Worm (Caenorhabditis elegans) whole organism, L2 larva: ENCODE results near the gene ech-2.

Experiments
- F13H6.1 ChIP-seq: sonication (generic microtip); optimal IDR thresholded peaks from 2 replicates; lab custom pipeline; 2016; ENCODE audit warnings: missing genetic modification characterization, missing compliant biosample characterization
- R02D3.7 ChIP-seq: fragments of 150-350 bp; optimal IDR thresholded peaks from 2 replicates; lab custom pipeline; 2014; ENCODE audit warnings: missing biosample characterization, missing genetic modification characterization
- Y55F3AM.14 ChIP-seq: fragments of 200-800 bp; sonication (Bioruptor generic); optimal IDR thresholded peaks from 2 replicates; lab custom pipeline; 2018; ENCODE audit warnings: mild to moderate bottlenecking, missing genetic modification characterization, missing compliant biosample characterization
- ZK546.5 ChIP-seq: sonication (generic microtip); optimal IDR thresholded peaks from 2 replicates; lab custom pipeline; 2017; ENCODE audit warnings: missing biosample characterization, missing genetic modification characterization
- aly-2 ChIP-seq: fragments of 150-350 bp; optimal IDR thresholded peaks from 2 replicates; lab custom pipeline; 2014; ENCODE audit warnings: missing biosample characterization, missing genetic modification characterization
- blmp-1 ChIP-seq: sonication (generic microtip); optimal IDR thresholded peaks from 2 replicates; lab custom pipeline; 2017; ENCODE audit warnings: missing genetic modification characterization, mild to moderate bottlenecking, missing compliant biosample characterization, antibody characterized with exemption, moderate library complexity; ENCODE audit not compliant: insufficient read depth
- ceh-16 ChIP-seq: fragments of 150-350 bp; optimal IDR thresholded peaks from 2 replicates; lab custom pipeline; 2014; ENCODE audit warnings: missing biosample characterization, missing genetic modification characterization
- ceh-82 ChIP-seq: fragments of 150-350 bp; optimal IDR thresholded peaks from 2 replicates; lab custom pipeline; 2014; ENCODE audit warnings: missing biosample characterization, missing genetic modification characterization
- dmd-4 ChIP-seq: sonication (generic microtip); optimal IDR thresholded peaks from 2 replicates; lab custom pipeline; 2017; ENCODE audit warnings: missing biosample characterization, missing genetic modification characterization
- egl-27 ChIP-seq: sonication (generic microtip); optimal IDR thresholded peaks from 3 replicates; lab custom pipeline; 2017; ENCODE audit warnings: missing biosample characterization, missing genetic modification reagents, missing genetic modification characterization
- elt-1 ChIP-seq: fragments of 150-350 bp; optimal IDR thresholded peaks from 2 replicates; lab custom pipeline; 2014; ENCODE audit warnings: missing biosample characterization, missing genetic modification characterization
- elt-3 ChIP-seq: sonication (generic microtip); optimal IDR thresholded peaks from 2 replicates; lab custom pipeline; 2017; ENCODE audit warnings: missing biosample characterization, missing genetic modification characterization
- fos-1 ChIP-seq: fragments of 150-350 bp; optimal IDR thresholded peaks from 2 replicates; lab custom pipeline; 2014; ENCODE audit warnings: missing biosample characterization, missing genetic modification characterization
- gmeb-1 ChIP-seq: fragments of 150-350 bp; optimal IDR thresholded peaks from 2 replicates; lab custom pipeline; 2014; ENCODE audit warnings: missing biosample characterization, missing genetic modification characterization
- lin-11 ChIP-seq: fragments of 150-350 bp; sonication (generic microtip); optimal IDR thresholded peaks from 2 replicates; lab custom pipeline; 2014; ENCODE audit warnings: missing biosample characterization, missing genetic modification characterization, inconsistent platforms, mixed read lengths
- lin-13 ChIP-seq: fragments of 150-350 bp; optimal IDR thresholded peaks from 2 replicates; lab custom pipeline; 2014; ENCODE audit warnings: missing biosample characterization, missing genetic modification reagents, missing genetic modification characterization
- lsy-2 ChIP-seq, 2 experiments: fragments of 150-350 bp in 1 of 2; sonication (generic microtip) in 1 of 2; optimal IDR thresholded peaks; 2 replicates each; lab custom pipeline; 2014 to 2017; ENCODE audit warnings: missing biosample characterization in 2 of 2, missing genetic modification characterization in 2 of 2
- mab-5 ChIP-seq: fragments of 150-350 bp; optimal IDR thresholded peaks from 2 replicates; lab custom pipeline; 2014; ENCODE audit warnings: missing biosample characterization, missing genetic modification characterization
- mbf-1 ChIP-seq: sonication (generic microtip); optimal IDR thresholded peaks from 2 replicates; lab custom pipeline; 2017; ENCODE audit warnings: missing biosample characterization, missing genetic modification characterization
- mdl-1 ChIP-seq, 2 experiments: fragments of 150-350 bp in 1 of 2; sonication (generic microtip) in 1 of 2; optimal IDR thresholded peaks; 2 replicates each; lab custom pipeline; 2017; ENCODE audit warnings: missing biosample characterization in 2 of 2, missing genetic modification characterization in 2 of 2
- nhr-10 ChIP-seq: sonication (generic microtip); optimal IDR thresholded peaks from 2 replicates; lab custom pipeline; 2017; ENCODE audit warnings: missing biosample characterization, missing genetic modification characterization
- nhr-12 ChIP-seq: fragments of 150-350 bp; optimal IDR thresholded peaks from 2 replicates; lab custom pipeline; 2014; ENCODE audit warnings: missing biosample characterization, missing genetic modification characterization
- nhr-129 ChIP-seq: fragments of 150-350 bp; optimal IDR thresholded peaks from 2 replicates; lab custom pipeline; 2014; ENCODE audit warnings: missing biosample characterization, missing genetic modification characterization
- nhr-21 ChIP-seq: fragments of 150-350 bp; optimal IDR thresholded peaks from 2 replicates; lab custom pipeline; 2014; ENCODE audit warnings: missing biosample characterization, missing genetic modification characterization
- nhr-237 ChIP-seq: fragments of 150-350 bp; optimal IDR thresholded peaks from 2 replicates; lab custom pipeline; 2014; ENCODE audit warnings: missing biosample characterization, missing genetic modification characterization
- nhr-25 ChIP-seq: fragments of 150-350 bp; sonication (generic microtip); optimal IDR thresholded peaks from 3 replicates; lab custom pipeline; 2014; ENCODE audit warnings: missing biosample characterization, missing genetic modification characterization
- nhr-6 ChIP-seq: fragments of 150-350 bp; optimal IDR thresholded peaks from 2 replicates; lab custom pipeline; 2014; ENCODE audit warnings: missing biosample characterization, missing genetic modification characterization
- sma-3 ChIP-seq: sonication (generic microtip); optimal IDR thresholded peaks from 2 replicates; lab custom pipeline; 2016; ENCODE audit warnings: missing genetic modification reagents, missing genetic modification characterization, missing compliant biosample characterization
- sma-9 ChIP-seq, 2 experiments: fragments of 150-350 bp in 1 of 2; sonication (generic microtip) in 1 of 2; optimal IDR thresholded peaks; 2 replicates each; lab custom pipeline; 2014 to 2016; ENCODE audit warnings: missing genetic modification characterization in 2 of 2, mild to moderate bottlenecking in 1 of 2, missing biosample characterization in 1 of 2, missing compliant biosample characterization in 1 of 2, missing genetic modification reagents in 1 of 2, moderate library complexity in 1 of 2
- snpc-4 ChIP-seq: fragments of 150-350 bp; optimal IDR thresholded peaks from 2 replicates; lab custom pipeline; 2014; ENCODE audit warnings: missing biosample characterization, missing genetic modification characterization
- unc-39 ChIP-seq: fragments of 150-350 bp; optimal IDR thresholded peaks from 2 replicates; lab custom pipeline; 2014; ENCODE audit warnings: missing biosample characterization, missing genetic modification characterization
- unc-55 ChIP-seq: fragments of 150-350 bp; sonication (generic microtip); optimal IDR thresholded peaks from 3 replicates; lab custom pipeline; 2014; ENCODE audit warnings: missing biosample characterization, missing genetic modification reagents, missing genetic modification characterization
- unc-62 ChIP-seq: fragments of 150-350 bp; optimal IDR thresholded peaks from 2 replicates; lab custom pipeline; 2014; ENCODE audit warnings: missing biosample characterization, missing genetic modification reagents, missing genetic modification characterization
- zag-1 ChIP-seq: fragments of 150-350 bp; optimal IDR thresholded peaks from 2 replicates; lab custom pipeline; 2014; ENCODE audit warnings: missing biosample characterization, missing genetic modification characterization
- ztf-1 ChIP-seq: fragments of 200-800 bp; sonication (Bioruptor generic); conservative IDR thresholded peaks from 2 replicates; pipeline ENCODE4 v1.3.6; 2022; ENCODE audit warnings: missing genetic modification characterization, missing compliant biosample characterization
- ztf-11 ChIP-seq: sonication (generic microtip); optimal IDR thresholded peaks from 2 replicates; lab custom pipeline; 2017; ENCODE audit warnings: missing biosample characterization, missing genetic modification characterization

ech-2 gene

ce11 chrIV:11897710-11898109, 41.6 kb upstream of the ech-2 start:
- peak; percentile 84 for TF ChIP-seq nhr-21 (tag; lab: Kevin White, UChicago)
- peak; percentile 73 for TF ChIP-seq nhr-25 (tag; lab: Kevin White, UChicago)
- TF ChIP-seq lsy-2 (tag; optimal IDR thresholded peaks at IDR 0.05; lab: Kevin White, UChicago), result peak in 1 of 2 experiments; percentile 58
- no peak for TF ChIP-seq snpc-4 (tag; lab: Kevin White, UChicago)
- TF ChIP-seq sma-9 (GFP tag; optimal IDR thresholded peaks at IDR 0.05; lab: Kevin White, UChicago), result peak; percentile 79
- no peak for TF ChIP-seq sma-9 (tag; optimal IDR thresholded peaks at IDR 0.05; lab: Kevin White, UChicago)
- TF ChIP-seq fos-1 (tag; lab: Kevin White, UChicago), result peak; percentile 72
- TF ChIP-seq zag-1 (tag; lab: Kevin White, UChicago), result no peak
- peak; percentile 16 for TF ChIP-seq blmp-1 (tag; lab: Kevin White, UChicago)

DNA sequence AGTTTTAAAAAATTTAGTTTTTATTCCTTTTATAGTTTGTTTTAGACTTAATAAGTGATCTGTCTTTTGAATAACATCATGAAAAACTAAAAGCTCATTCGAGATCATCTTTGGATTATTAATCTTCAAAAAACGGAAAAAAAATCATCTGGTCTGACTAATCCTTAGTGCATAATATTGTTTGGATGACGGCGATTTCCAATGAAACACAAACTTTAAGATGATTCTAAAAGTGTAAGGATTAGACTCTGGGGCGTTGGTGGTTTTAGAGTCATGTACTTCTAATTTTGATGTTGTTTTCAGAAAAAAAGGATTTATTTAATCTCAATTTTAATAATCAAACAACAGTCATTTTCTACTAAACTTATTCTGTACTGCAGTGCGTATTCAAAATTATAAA, 37.2 kb upstream of the ech-2 start:
- TF ChIP-seq nhr-10 (tag; lab: Kevin White, UChicago) (no peak), nhr-129 (tag; lab: Kevin White, UChicago) (no peak), dmd-4 (tag; lab: Kevin White, UChicago) (no peak), ztf-11 (tag; lab: Kevin White, UChicago) (no peak), unc-55 (GFP tag; lab: Kevin White, UChicago) (no peak), R02D3.7 (tag; lab: Kevin White, UChicago) (no peak)

DNA sequence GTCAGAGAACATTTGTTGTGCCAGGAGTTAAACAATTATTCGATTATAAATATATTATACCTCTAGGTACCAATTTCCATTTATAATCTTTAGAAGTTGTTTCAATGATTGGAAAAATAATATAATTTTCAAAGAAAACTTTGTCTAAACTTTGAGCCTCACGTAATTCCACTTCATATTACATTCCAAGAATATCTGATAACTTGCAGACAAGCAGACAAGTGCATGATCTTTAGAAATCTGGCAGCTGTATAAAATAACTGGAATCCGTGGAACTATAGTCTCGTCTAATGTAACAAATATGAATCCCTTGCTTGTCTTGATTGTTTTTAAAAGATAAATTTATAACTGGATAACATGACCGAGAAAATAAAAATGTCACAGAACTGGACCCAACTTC, 36.4 kb upstream of the ech-2 start:
- TF ChIP-seq ceh-16 (tag; lab: Kevin White, UChicago) (no peak), Y55F3AM.14 (no peak), gmeb-1 (tag; lab: Kevin White, UChicago) (no peak), mbf-1 (no peak), ZK546.5 (tag; lab: Kevin White, UChicago) (no peak), elt-1 (tag; lab: Kevin White, UChicago) (no peak), unc-55 (GFP tag; lab: Kevin White, UChicago) (no peak), elt-3 (tag; lab: Kevin White, UChicago) (no peak), F13H6.1 (tag; lab: Kevin White, UChicago) (no peak), nhr-12 (tag; lab: Kevin White, UChicago) (no peak), nhr-237 (tag; lab: Kevin White, UChicago) (no peak), egl-27 (no peak), aly-2 (tag; lab: Kevin White, UChicago) (no peak), nhr-21 (tag; lab: Kevin White, UChicago) (no peak), sma-3 (GFP tag; lab: Kevin White, UChicago) (no peak), nhr-10 (tag; lab: Kevin White, UChicago) (no peak), ztf-1 (GFP tag; lab: Robert Waterston, UW) (no peak), ceh-82 (tag; lab: Kevin White, UChicago) (no peak), unc-62 (GFP tag; lab: Kevin White, UChicago) (no peak)

- TF ChIP-seq unc-39 (tag; lab: Kevin White, UChicago) (no peak), nhr-129 (tag; lab: Kevin White, UChicago) (no peak), elt-3 (tag; lab: Kevin White, UChicago) (no peak), nhr-12 (tag; lab: Kevin White, UChicago) (no peak), mab-5 (tag; lab: Kevin White, UChicago) (no peak), nhr-10 (tag; lab: Kevin White, UChicago) (no peak), sma-9 (GFP tag; optimal IDR thresholded peaks at IDR 0.05; lab: Kevin White, UChicago) (no peak), sma-9 (tag; optimal IDR thresholded peaks at IDR 0.05; lab: Kevin White, UChicago) (no peak), blmp-1 (tag; lab: Kevin White, UChicago) (no peak), unc-62 (GFP tag; lab: Kevin White, UChicago) (no peak), lin-13 (GFP tag; lab: Kevin White, UChicago) (no peak), Y55F3AM.14 (no peak), ceh-16 (tag; lab: Kevin White, UChicago) (no peak), nhr-6 (tag; lab: Kevin White, UChicago) (no peak), aly-2 (tag; lab: Kevin White, UChicago) (no peak), sma-3 (GFP tag; lab: Kevin White, UChicago) (no peak), mdl-1 (tag; optimal IDR thresholded peaks at IDR 0.05; lab: Kevin White, UChicago) (no peak), snpc-4 (tag; lab: Kevin White, UChicago) (no peak), lin-11 (tag; lab: Kevin White, UChicago) (no peak)
Measured at ce11 chrIV:11885313-11885712, 29.2 kb upstream of the ech-2 start, which contains the start of gene let-653. Gene let-653, plus strand, starts transcription at chrIV:11885613.
